Fruit fly (Drosophila melanogaster) Kc167 (cell line): ENCODE data around the gene CG4066.

Experiments
- Myc ChIP-seq: fragments of >200 bp; optimal IDR thresholded peaks from 2 replicates; lab custom pipeline; 2017; ENCODE audit warnings: missing external identifiers
- Sin3A ChIP-seq: fragments of >200 bp; optimal IDR thresholded peaks from 2 replicates; lab custom pipeline; 2018; ENCODE audit warnings: missing external identifiers
- h ChIP-seq: fragments of >200 bp; optimal IDR thresholded peaks from 3 replicates; lab custom pipeline; 2018; ENCODE audit warnings: missing external identifiers
- psq ChIP-seq: fragments of >200 bp; optimal IDR thresholded peaks from 2 replicates; lab custom pipeline; 2017; ENCODE audit warnings: missing external identifiers
- ttk ChIP-seq: sonication (Bioruptor generic); optimal IDR thresholded peaks from 2 replicates; lab custom pipeline; 2017; ENCODE audit warnings: missing external identifiers

dm6 chr3R:12361962-12362497 is 50.9 kb downstream of the CG4066 start:
- no peak for TF ChIP-seq ttk (lab: Kevin White, UChicago)
- TF ChIP-seq Myc (lab: Kevin White, UChicago) = no peak
- no peak for TF ChIP-seq h
- no peak for TF ChIP-seq Sin3A
- no peak for TF ChIP-seq psq (lab: Kevin White, UChicago)
